Fruit fly (Drosophila melanogaster) Kc167 (cell line): ENCODE data around the gene CG2061.
"Not testable (repeated sequence)": the region's sequence is repeated elsewhere in the genome, so short reads cannot be mapped to it uniquely, and the experiment has no call there.

Experiments used
- Myc ChIP-seq: fragments of >200 bp; optimal IDR thresholded peaks from 2 replicates; lab custom pipeline; 2017; ENCODE audit warnings: missing external identifiers
- Sin3A ChIP-seq: fragments of >200 bp; optimal IDR thresholded peaks from 2 replicates; lab custom pipeline; 2018; ENCODE audit warnings: missing external identifiers
- h ChIP-seq: fragments of >200 bp; optimal IDR thresholded peaks from 3 replicates; lab custom pipeline; 2018; ENCODE audit warnings: missing external identifiers
- insv ChIP-seq: fragments of >200 bp; optimal IDR thresholded peaks from 3 replicates; lab custom pipeline; 2018; ENCODE audit warnings: missing external identifiers
- psq ChIP-seq: fragments of >200 bp; optimal IDR thresholded peaks from 2 replicates; lab custom pipeline; 2017; ENCODE audit warnings: missing external identifiers
- ttk ChIP-seq: sonication (Bioruptor generic); optimal IDR thresholded peaks from 2 replicates; lab custom pipeline; 2017; ENCODE audit warnings: missing external identifiers

Gene CG2061

dm6 chrX:11090161-11090560, 2.1 kb upstream of the CG2061 start, which contains the start of gene CG2076:
Gene CG2076 (plus strand): TSS chrX:11090210.
- TF ChIP-seq Sin3A (no peak), ttk (lab: Kevin White, UChicago) (no peak), h (lab: Kevin White, UChicago) (no peak), psq (lab: Kevin White, UChicago) (no peak), insv (lab: Kevin White, UChicago) (no peak), Myc (lab: Kevin White, UChicago) (no peak)

dm6 chrX:11095276-11095675, 3.0 kb downstream of the CG2061 start:
- TF ChIP-seq insv (lab: Kevin White, UChicago) (no peak), h (lab: Kevin White, UChicago) (no peak), psq (lab: Kevin White, UChicago) (no peak), Myc (lab: Kevin White, UChicago) (no peak), ttk (lab: Kevin White, UChicago) (no peak), Sin3A (no peak)

dm6 chrX:11095973-11096372, 3.7 kb downstream of the CG2061 start, which contains the start of gene CG42249:
Gene CG42249 (plus strand): TSS chrX:11096273.
- TF ChIP-seq Sin3A; Myc (lab: Kevin White, UChicago); h (lab: Kevin White, UChicago): not testable (repeated sequence)

dm6 chrX:11108148-11108844, 16.0 kb downstream of the CG2061 start, which contains the start of gene Hsp60A:
Gene Hsp60A (plus strand): TSS chrX:11108482.
- TF ChIP-seq insv (lab: Kevin White, UChicago) (no peak), ttk (lab: Kevin White, UChicago) (no peak), psq (lab: Kevin White, UChicago) (peak; percentile 75)

- TF ChIP-seq ttk (lab: Kevin White, UChicago) = no peak
- no peak for TF ChIP-seq insv (lab: Kevin White, UChicago)
- TF ChIP-seq Myc (lab: Kevin White, UChicago) = no peak
- TF ChIP-seq h (lab: Kevin White, UChicago) = no peak
- TF ChIP-seq Sin3A = no peak
- TF ChIP-seq psq (lab: Kevin White, UChicago) = no peak
These were observed 16.7 kb downstream of the CG2061 start for dm6 chrX:11108845-11109450.

- TF ChIP-seq psq (lab: Kevin White, UChicago) = no peak
- no peak for TF ChIP-seq ttk (lab: Kevin White, UChicago)
- no peak for TF ChIP-seq Myc (lab: Kevin White, UChicago)
- no peak for TF ChIP-seq insv (lab: Kevin White, UChicago)
- TF ChIP-seq Sin3A = no peak
- TF ChIP-seq h (lab: Kevin White, UChicago) = no peak
These were observed 17.4 kb downstream of the CG2061 start for dm6 chrX:11109670-11110069.

dm6 chrX:11123561-11123960, 31.3 kb downstream of the CG2061 start:
- TF ChIP-seq Sin3A = no peak
- TF ChIP-seq Myc (lab: Kevin White, UChicago) = no peak
- TF ChIP-seq psq (lab: Kevin White, UChicago) = no peak
- TF ChIP-seq ttk (lab: Kevin White, UChicago) = no peak
- TF ChIP-seq h (lab: Kevin White, UChicago) = no peak
- TF ChIP-seq insv (lab: Kevin White, UChicago) = no peak

- TF ChIP-seq psq (lab: Kevin White, UChicago) (no peak), insv (lab: Kevin White, UChicago) (no peak), Myc (lab: Kevin White, UChicago) (no peak), h (lab: Kevin White, UChicago) (no peak), Sin3A (no peak), ttk (lab: Kevin White, UChicago) (no peak)
These were observed 31.9 kb downstream of the CG2061 start, which contains the start of gene CG11122 for dm6 chrX:11124126-11124748. Gene CG11122 (minus strand): TSS chrX:11124726.

dm6 chrX:11124749-11125508, 32.6 kb downstream of the CG2061 start, which contains the start of gene Rpt3:
Gene Rpt3 (plus strand): TSS chrX:11125101.
- TF ChIP-seq insv (lab: Kevin White, UChicago) (no peak), h (lab: Kevin White, UChicago) (no peak), Sin3A (no peak), Myc (lab: Kevin White, UChicago) (no peak), ttk (lab: Kevin White, UChicago) (no peak), psq (lab: Kevin White, UChicago) (no peak)

dm6 chrX:11128828-11129227, 36.5 kb downstream of the CG2061 start, which contains the start of gene SrpRalpha:
Gene SrpRalpha (minus strand): TSS chrX:11129087.
- TF ChIP-seq insv (lab: Kevin White, UChicago) (no peak), Sin3A (no peak), ttk (lab: Kevin White, UChicago) (no peak), h (lab: Kevin White, UChicago) (no peak), psq (lab: Kevin White, UChicago) (no peak), Myc (lab: Kevin White, UChicago) (no peak)

dm6 chrX:11132312-11132711, 40.0 kb downstream of the CG2061 start, which contains the start of gene CG44385:
Gene CG44385 (minus strand): TSS chrX:11132412.
- TF ChIP-seq Myc (lab: Kevin White, UChicago) (no peak), Sin3A (no peak), h (lab: Kevin White, UChicago) (no peak), psq (lab: Kevin White, UChicago) (no peak), insv (lab: Kevin White, UChicago) (no peak), ttk (lab: Kevin White, UChicago) (no peak)
